Worm (Caenorhabditis elegans) whole organism, L4 larva: Measurements from ENCODE around the gene R03E9.2.

Source experiments
- dmd-8 ChIP-seq: fragments of 200-800 bp; sonication (Bioruptor generic); IDR thresholded peaks from 2 replicates; pipeline ENCODE4 v1.3.6; 2022; ENCODE audit warnings: missing genetic modification characterization, missing compliant biosample characterization
- nhr-28 ChIP-seq: fragments of 150-350 bp; optimal IDR thresholded peaks from 2 replicates; lab custom pipeline; 2014; ENCODE audit warnings: missing biosample characterization, missing genetic modification characterization
- zag-1 ChIP-seq: fragments of 150-350 bp; optimal IDR thresholded peaks from 2 replicates; lab custom pipeline; 2014; ENCODE audit warnings: missing biosample characterization, missing genetic modification characterization
- ztf-7 ChIP-seq: fragments of 150-350 bp; optimal IDR thresholded peaks from 2 replicates; lab custom pipeline; 2014; ENCODE audit warnings: missing biosample characterization, missing genetic modification characterization

ce11 chrX:6733201-6733600, at the start of gene R03E9.2:
- no peak for TF ChIP-seq dmd-8 (GFP tag; lab: Robert Waterston, UW)
- TF ChIP-seq nhr-28: no peak
- TF ChIP-seq zag-1: no peak
- no peak for TF ChIP-seq ztf-7 (tag; lab: Kevin White, UChicago)
